Fruit fly (Drosophila melanogaster) whole organism, embryonic: Measurements from ENCODE around the gene CG43085.

Experiments
- ATbp ChIP-seq: fragments of 200-800 bp; sonication (Bioruptor generic); optimal IDR thresholded peaks from 2 replicates; lab custom pipeline; 2017; ENCODE audit warnings: missing biosample characterization, mild to moderate bottlenecking, missing genetic modification characterization, missing genetic modification reagents
- Asciz ChIP-seq: fragments of 200-800 bp; sonication (Bioruptor generic); optimal IDR thresholded peaks from 2 replicates; lab custom pipeline; 2017; ENCODE audit warnings: missing biosample characterization, mild to moderate bottlenecking, missing genetic modification characterization, missing genetic modification reagents
- Bteb2 ChIP-seq: fragments of 200-800 bp; sonication (Bioruptor generic); optimal IDR thresholded peaks from 2 replicates; lab custom pipeline; 2016; ENCODE audit warnings: missing biosample characterization, missing genetic modification characterization
- CG10274 ChIP-seq: fragments of 200-800 bp; sonication (Bioruptor generic); optimal IDR thresholded peaks from 3 replicates; lab custom pipeline; 2017; ENCODE audit warnings: missing biosample characterization, mild to moderate bottlenecking, missing genetic modification characterization
- CG10543 ChIP-seq: fragments of 200-800 bp; sonication (Bioruptor generic); optimal IDR thresholded peaks from 3 replicates; lab custom pipeline; 2017; ENCODE audit warnings: missing biosample characterization, mild to moderate bottlenecking, missing genetic modification characterization, moderate library complexity
- CG12219 ChIP-seq: fragments of 200-800 bp; sonication (Bioruptor generic); optimal IDR thresholded peaks from 3 replicates; lab custom pipeline; 2018; ENCODE audit warnings: missing biosample characterization, mild to moderate bottlenecking, missing genetic modification characterization
- CG12391 ChIP-seq: fragments of 200-800 bp; sonication (Bioruptor generic); optimal IDR thresholded peaks from 3 replicates; lab custom pipeline; 2018; ENCODE audit warnings: missing biosample characterization, mild to moderate bottlenecking, missing genetic modification characterization, moderate library complexity
- CG13424 ChIP-seq: fragments of 200-800 bp; sonication (Bioruptor generic); optimal IDR thresholded peaks from 2 replicates; lab custom pipeline; 2019; ENCODE audit warnings: missing biosample characterization, mild to moderate bottlenecking, missing genetic modification characterization, moderate library complexity
- CG14050 ChIP-seq: fragments of 200-800 bp; sonication (Bioruptor generic); IDR thresholded peaks from 3 replicates; pipeline ENCODE4 v1.3.6; 2022; ENCODE audit warnings: missing biosample characterization, missing genetic modification characterization
- CG14667 ChIP-seq: fragments of 200-800 bp; sonication (Bioruptor generic); IDR thresholded peaks from 2 replicates; pipeline ENCODE4 v1.3.6; 2022; ENCODE audit warnings: missing biosample characterization, missing genetic modification characterization
- CG15601 ChIP-seq: fragments of 200-800 bp; sonication (Bioruptor generic); optimal IDR thresholded peaks from 3 replicates; lab custom pipeline; 2019; ENCODE audit warnings: missing biosample characterization, mild to moderate bottlenecking, missing genetic modification characterization, moderate library complexity
- CG1602 ChIP-seq: fragments of 200-800 bp; sonication (Bioruptor generic); optimal IDR thresholded peaks from 3 replicates; lab custom pipeline; 2016; ENCODE audit warnings: missing biosample characterization, missing genetic modification characterization
- CG17612 ChIP-seq: fragments of 200-800 bp; sonication (Bioruptor generic); IDR thresholded peaks from 2 replicates; pipeline ENCODE4 v1.3.6; 2022; ENCODE audit warnings: missing biosample characterization, missing genetic modification characterization
- CG18011 ChIP-seq: fragments of 200-800 bp; sonication (Bioruptor generic); optimal IDR thresholded peaks from 2 replicates; lab custom pipeline; 2017; ENCODE audit warnings: missing biosample characterization, missing genetic modification characterization, mild to moderate bottlenecking, moderate library complexity, missing genotype
- CG18619 ChIP-seq: fragments of 200-800 bp; sonication (Bioruptor generic); optimal IDR thresholded peaks from 3 replicates; lab custom pipeline; 2017; ENCODE audit warnings: missing biosample characterization, mild to moderate bottlenecking, missing genetic modification characterization
- CG2116 ChIP-seq: fragments of 200-800 bp; sonication (Bioruptor generic); optimal IDR thresholded peaks from 3 replicates; lab custom pipeline; 2018; ENCODE audit warnings: missing biosample characterization, mild to moderate bottlenecking, missing genetic modification characterization
- CG30403 ChIP-seq: fragments of 200-800 bp; sonication (Bioruptor generic); optimal IDR thresholded peaks from 3 replicates; lab custom pipeline; 2016; ENCODE audit warnings: missing biosample characterization, missing genetic modification characterization
- CG3847 ChIP-seq: fragments of 200-800 bp; sonication (Bioruptor generic); IDR thresholded peaks from 2 replicates; pipeline ENCODE4 v1.3.6; 2022; ENCODE audit warnings: missing biosample characterization, missing genetic modification characterization
- CG43689 ChIP-seq: fragments of 200-800 bp; sonication (Bioruptor generic); IDR thresholded peaks from 2 replicates; pipeline ENCODE4 v1.3.6; 2022; ENCODE audit warnings: missing biosample characterization, missing genetic modification characterization
- CG8290 ChIP-seq, 3 experiments: fragments of 200-800 bp; sonication (Bioruptor generic); optimal IDR thresholded peaks; 2 replicates each; lab custom pipeline; 2016 to 2019; ENCODE audit warnings: missing biosample characterization in 3 of 3, missing genetic modification characterization in 3 of 3, mild to moderate bottlenecking in 2 of 3, moderate library complexity in 1 of 3
- CG8359 ChIP-seq: fragments of 200-800 bp; sonication (Bioruptor generic); optimal IDR thresholded peaks from 2 replicates; lab custom pipeline; 2017; ENCODE audit warnings: missing biosample characterization, mild to moderate bottlenecking, missing genetic modification characterization, borderline replicate concordance
- CTCF ChIP-seq: fragments of 200-800 bp; sonication (Bioruptor generic); optimal IDR thresholded peaks from 2 replicates; lab custom pipeline; 2017; ENCODE audit warnings: missing biosample characterization, mild to moderate bottlenecking, missing genetic modification characterization, moderate library complexity
- Dbx ChIP-seq: fragments of 200-800 bp; sonication (Bioruptor generic); IDR thresholded peaks from 3 replicates; pipeline ENCODE4 v1.3.6; 2022; ENCODE audit warnings: missing biosample characterization, missing genetic modification characterization
- Drgx ChIP-seq: fragments of 200-800 bp; sonication (Bioruptor generic); IDR thresholded peaks from 2 replicates; pipeline ENCODE4 v1.3.6; 2022; ENCODE audit warnings: missing biosample characterization, missing genetic modification characterization
- HmgD ChIP-seq: fragments of 200-800 bp; sonication (Bioruptor generic); optimal IDR thresholded peaks from 3 replicates; lab custom pipeline; 2016; ENCODE audit warnings: missing biosample characterization, missing genetic modification characterization
- MTF-1 ChIP-seq: fragments of 200-800 bp; sonication (Bioruptor generic); optimal IDR thresholded peaks from 2 replicates; lab custom pipeline; 2018; ENCODE audit warnings: missing biosample characterization, mild to moderate bottlenecking, missing genetic modification characterization, borderline replicate concordance
- Max ChIP-seq: fragments of 200-800 bp; sonication (Bioruptor generic); optimal IDR thresholded peaks from 2 replicates; lab custom pipeline; 2016; ENCODE audit warnings: missing biosample characterization, mild to moderate bottlenecking, missing genetic modification characterization
- Nf-YA ChIP-seq: fragments of 200-800 bp; sonication (Bioruptor generic); IDR thresholded peaks from 2 replicates; pipeline ENCODE4 v1.3.6; 2022; ENCODE audit warnings: missing biosample characterization, missing genetic modification characterization
- Oli ChIP-seq: fragments of 200-800 bp; sonication (Bioruptor generic); optimal IDR thresholded peaks from 2 replicates; lab custom pipeline; 2018; ENCODE audit warnings: missing biosample characterization, mild to moderate bottlenecking, missing genetic modification characterization, moderate library complexity
- Rx ChIP-seq: fragments of 200-800 bp; sonication (Bioruptor generic); IDR thresholded peaks from 2 replicates; pipeline ENCODE4 v1.3.6; 2022; ENCODE audit warnings: missing biosample characterization, missing genetic modification characterization
- cato ChIP-seq: fragments of 200-800 bp; sonication (Bioruptor generic); optimal IDR thresholded peaks from 2 replicates; lab custom pipeline; 2016; ENCODE audit warnings: missing biosample characterization, missing genetic modification characterization, borderline replicate concordance
- caup ChIP-seq: fragments of 200-800 bp; sonication (Bioruptor generic); optimal IDR thresholded peaks from 3 replicates; lab custom pipeline; 2017; ENCODE audit warnings: missing biosample characterization, mild to moderate bottlenecking, missing genetic modification characterization, moderate library complexity; ENCODE audit not compliant: severe bottlenecking
- chif ChIP-seq, 2 experiments: fragments of 200-800 bp; sonication (Bioruptor generic); optimal IDR thresholded peaks; 3 replicates each; lab custom pipeline; 2016; ENCODE audit warnings: missing biosample characterization in 2 of 2, missing genetic modification characterization in 2 of 2
- crc ChIP-seq: fragments of 200-800 bp; sonication (Bioruptor generic); optimal IDR thresholded peaks from 2 replicates; lab custom pipeline; 2016; ENCODE audit warnings: missing biosample characterization, missing genetic modification characterization
- dpn ChIP-seq, 2 experiments: fragments of 200-800 bp; sonication (Bioruptor generic); optimal IDR thresholded peaks; 3 replicates each; lab custom pipeline; 2016; ENCODE audit warnings: missing biosample characterization in 2 of 2, missing genetic modification characterization in 2 of 2
- fd96Cb ChIP-seq: fragments of 200-800 bp; sonication (Bioruptor generic); optimal IDR thresholded peaks from 2 replicates; lab custom pipeline; 2018; ENCODE audit warnings: missing biosample characterization, mild to moderate bottlenecking, missing genetic modification characterization, moderate library complexity
- gro ChIP-seq: fragments of 200-800 bp; sonication (Bioruptor generic); optimal IDR thresholded peaks from 2 replicates; lab custom pipeline; 2016; ENCODE audit warnings: missing biosample characterization, missing genetic modification characterization
- her ChIP-seq: fragments of 200-800 bp; sonication (Bioruptor generic); optimal IDR thresholded peaks from 2 replicates; lab custom pipeline; 2016; ENCODE audit warnings: missing biosample characterization, missing genetic modification characterization
- hkb ChIP-seq, 2 experiments: fragments of 200-800 bp in 1 of 2; fragments of >200 bp in 1 of 2; sonication (Bioruptor generic) in 1 of 2; IDR thresholded peaks in 1 of 2; optimal IDR thresholded peaks in 1 of 2; 2 replicates each; pipeline versions ENCODE4 v1.3.6 to Lab custom; 2017 to 2022; ENCODE audit warnings: missing biosample characterization in 1 of 2, missing genetic modification characterization in 1 of 2
- lola ChIP-seq, 3 experiments: fragments of >200 bp in 2 of 3; fragments of 200-800 bp in 1 of 3; sonication (Bioruptor generic) in 1 of 3; optimal IDR thresholded peaks; 2 replicates each; lab custom pipeline; 2017 to 2019; ENCODE audit warnings: missing biosample characterization in 3 of 3, missing genetic modification characterization in 3 of 3, mild to moderate bottlenecking in 1 of 3, moderate library complexity in 1 of 3
- maf-S ChIP-seq: fragments of 200-800 bp; sonication (Bioruptor generic); optimal IDR thresholded peaks from 2 replicates; lab custom pipeline; 2016; ENCODE audit warnings: missing biosample characterization, missing genetic modification characterization
- mam ChIP-seq: fragments of 200-800 bp; sonication (Bioruptor generic); optimal IDR thresholded peaks from 3 replicates; lab custom pipeline; 2016; ENCODE audit warnings: missing biosample characterization, missing genetic modification characterization
- nom ChIP-seq: fragments of 200-800 bp; sonication (Bioruptor generic); optimal IDR thresholded peaks from 2 replicates; lab custom pipeline; 2017; ENCODE audit warnings: missing biosample characterization, missing genetic modification characterization, mild to moderate bottlenecking, moderate library complexity, missing genetic modification reagents
- ranshi ChIP-seq: fragments of 200-800 bp; sonication (Bioruptor generic); IDR thresholded peaks from 2 replicates; pipeline ENCODE4 v1.3.6; 2022; ENCODE audit warnings: missing biosample characterization, missing genetic modification characterization
- scrt ChIP-seq: fragments of 200-800 bp; sonication (Bioruptor generic); optimal IDR thresholded peaks from 2 replicates; lab custom pipeline; 2018; ENCODE audit warnings: missing biosample characterization, mild to moderate bottlenecking, missing genetic modification characterization, moderate library complexity
- seq ChIP-seq: fragments of 200-800 bp; sonication (Bioruptor generic); IDR thresholded peaks from 2 replicates; pipeline ENCODE4 v1.3.6; 2022; ENCODE audit warnings: missing biosample characterization, missing genetic modification characterization
- trem ChIP-seq: fragments of 200-800 bp; optimal IDR thresholded peaks from 3 replicates; lab custom pipeline; 2019; ENCODE audit warnings: missing biosample characterization, mild to moderate bottlenecking, missing genetic modification characterization, moderate library complexity
- vnd ChIP-seq: fragments of 200-800 bp; sonication (Bioruptor generic); IDR thresholded peaks from 3 replicates; pipeline ENCODE4 v1.3.6; 2022; ENCODE audit warnings: missing biosample characterization, missing genetic modification characterization; ENCODE audit not compliant: partially characterized antibody

CG43085 gene

dm6 chr3L:17657728-17658379, 11.3 kb upstream of the CG43085 start (continued):
- TF ChIP-seq CG8359 (GFP tag; lab: Kevin White, UChicago) (peak; percentile 29), CG3847 (no peak), CG43689 (no peak), CG10274 (peak; percentile 7), CG30403 (GFP tag; lab: Kevin White, UChicago) (peak; percentile 3), Nf-YA (GFP tag; lab: Robert Waterston, UW) (no peak), CG13424 (tag; lab: Kevin White, UChicago) (peak; percentile 26), CG14667 (GFP tag; lab: Robert Waterston, UW) (no peak), her (GFP tag; lab: Kevin White, UChicago) (no peak), CG12391 (tag; lab: Kevin White, UChicago) (peak; percentile 42), Oli (tag; lab: Kevin White, UChicago) (peak; percentile 64), Bteb2 (GFP tag; lab: Kevin White, UChicago) (peak; percentile 20), lola (GFP tag; optimal IDR thresholded peaks at IDR 0.05; lab: Kevin White, UChicago) (peak in 1 of 3 experiments; percentile 37), CG1602 (GFP tag; lab: Kevin White, UChicago) (no peak), gro (GFP tag; lab: Kevin White, UChicago) (no peak), CG15601 (tag; lab: Kevin White, UChicago) (peak; percentile 10), nom (GFP tag; lab: Kevin White, UChicago) (peak; percentile 71), trem (tag; lab: Kevin White, UChicago) (peak; percentile 47), cato (GFP tag; lab: Kevin White, UChicago) (peak; percentile 2), fd96Cb (peak; percentile 48), MTF-1 (no peak), CTCF (GFP tag; lab: Kevin White, UChicago) (peak; percentile 10), ATbp (peak; percentile 19), vnd (GFP tag; lab: Robert Waterston, UW) (no peak), Dbx (GFP tag; lab: Robert Waterston, UW) (no peak), CG10543 (GFP tag; lab: Kevin White, UChicago) (no peak), caup (GFP tag; lab: Kevin White, UChicago) (no peak), crc (peak; percentile 8), CG2116 (GFP tag; lab: Kevin White, UChicago) (no peak), chif (GFP tag; optimal IDR thresholded peaks at IDR 0.05; lab: Kevin White, UChicago) (peak; percentile 30 to 62), CG8290 (GFP tag; optimal IDR thresholded peaks at IDR 0.05; lab: Kevin White, UChicago) (no peak), CG8290 (tag; optimal IDR thresholded peaks at IDR 0.05; lab: Kevin White, UChicago) (no peak), dpn (GFP tag; optimal IDR thresholded peaks at IDR 0.05; lab: Kevin White, UChicago) (peak in 1 of 2 experiments; percentile 36), hkb (optimal IDR thresholded peaks at IDR 0.05; lab: Kevin White, UChicago) (no peak), hkb (GFP tag; IDR thresholded peaks at IDR 0.05; lab: Robert Waterston, UW) (peak; percentile 44), scrt (GFP tag; lab: Kevin White, UChicago) (no peak), CG17612 (GFP tag; lab: Robert Waterston, UW) (no peak), Drgx (GFP tag; lab: Robert Waterston, UW) (peak; percentile 76), Asciz (GFP tag; lab: Kevin White, UChicago) (peak; percentile 50), HmgD (GFP tag; lab: Kevin White, UChicago) (no peak), maf-S (GFP tag; lab: Kevin White, UChicago) (no peak), CG14050 (GFP tag; lab: Robert Waterston, UW) (no peak; the same call in 2 of the 3 replicates), seq (GFP tag; lab: Robert Waterston, UW) (peak; percentile 46; the same call in 1 of the 2 replicates), Max (GFP tag; lab: Kevin White, UChicago) (peak; percentile 24), ranshi (no peak), Rx (GFP tag; lab: Robert Waterston, UW) (no peak), CG18011 (no peak), CG18619 (peak; percentile 34), CG12219 (peak; percentile 17), mam (GFP tag; lab: Kevin White, UChicago) (peak; percentile 16)
